Worm (Caenorhabditis elegans) whole organism, L1 larva: ENCODE measurements around the gene T03G11.10.

Experiments
- C34B4.2 ChIP-seq: sonication (generic microtip); optimal IDR thresholded peaks from 2 replicates; lab custom pipeline; 2017; ENCODE audit warnings: mild to moderate bottlenecking, missing genetic modification characterization, missing compliant biosample characterization
- alr-1 ChIP-seq: fragments of 200-800 bp; sonication (Bioruptor generic); optimal IDR thresholded peaks from 2 replicates; lab custom pipeline; 2018; ENCODE audit warnings: borderline replicate concordance, mild to moderate bottlenecking, missing genetic modification characterization, missing compliant biosample characterization
- blmp-1 ChIP-seq: fragments of 150-350 bp; optimal IDR thresholded peaks from 2 replicates; lab custom pipeline; 2014; ENCODE audit warnings: missing biosample characterization, missing genetic modification characterization
- ceh-63 ChIP-seq: fragments of 200-800 bp; sonication (Bioruptor generic); optimal IDR thresholded peaks from 2 replicates; lab custom pipeline; 2018; ENCODE audit warnings: mild to moderate bottlenecking, missing genetic modification characterization, missing compliant biosample characterization
- ceh-88 ChIP-seq: fragments of 200-800 bp; sonication (Bioruptor generic); IDR thresholded peaks from 2 replicates; pipeline ENCODE4 v1.3.6; 2022; ENCODE audit warnings: missing genetic modification characterization, missing compliant biosample characterization
- ceh-90 ChIP-seq: sonication (generic microtip); optimal IDR thresholded peaks from 2 replicates; lab custom pipeline; 2016; ENCODE audit warnings: missing genetic modification characterization, missing compliant biosample characterization
- dpl-1 ChIP-seq, 3 experiments: fragments of 150-350 bp in 2 of 3; sonication (generic microtip) in 1 of 3; optimal IDR thresholded peaks; 2 replicates each; lab custom pipeline; 2014 to 2017; ENCODE audit warnings: missing biosample characterization in 3 of 3, missing genetic modification characterization in 3 of 3, missing genetic modification reagents in 3 of 3
- efl-1 ChIP-seq, 4 experiments: fragments of 150-350 bp; optimal IDR thresholded peaks in 3 of 4; peaks in 1 of 4; 1 replicate in 1 of 4; 2 replicates in 3 of 4; lab custom pipeline; 2014; ENCODE audit warnings: missing biosample characterization in 2 of 4, missing genetic modification characterization in 2 of 4, missing genetic modification reagents in 2 of 4
- efl-3 ChIP-seq: fragments of 200-800 bp; sonication (Bioruptor generic); optimal IDR thresholded peaks from 2 replicates; lab custom pipeline; 2018; ENCODE audit warnings: mild to moderate bottlenecking, missing genetic modification characterization, missing compliant biosample characterization
- egl-27 ChIP-seq, 2 experiments: fragments of 150-350 bp in 1 of 2; sonication (generic microtip); optimal IDR thresholded peaks; 3 replicates each; lab custom pipeline; 2017 to 2018; ENCODE audit warnings: missing biosample characterization in 2 of 2, missing genetic modification characterization in 2 of 2, missing genetic modification reagents in 2 of 2
- elt-2 ChIP-seq: sonication (generic microtip); optimal IDR thresholded peaks from 2 replicates; lab custom pipeline; 2016; ENCODE audit warnings: missing genetic modification characterization, mild to moderate bottlenecking, inconsistent platforms, missing compliant biosample characterization, missing genetic modification reagents
- elt-3 ChIP-seq, 6 experiments: fragments of 150-350 bp in 1 of 6; sonication (generic microtip); optimal IDR thresholded peaks; 2 replicates each; lab custom pipeline; 2017 to 2018; ENCODE audit warnings: missing biosample characterization in 6 of 6, missing genetic modification characterization in 6 of 6, inconsistent platforms in 1 of 6
- ets-5 ChIP-seq: fragments of 200-800 bp; sonication (Bioruptor generic); IDR thresholded peaks from 2 replicates; pipeline ENCODE4 v1.3.6; 2022; ENCODE audit warnings: missing genetic modification characterization, missing compliant biosample characterization
- fkh-10 ChIP-seq: sonication (generic microtip); optimal IDR thresholded peaks from 2 replicates; lab custom pipeline; 2017; ENCODE audit warnings: missing biosample characterization, missing genetic modification reagents, missing genetic modification characterization
- fkh-8 ChIP-seq: sonication (generic microtip); optimal IDR thresholded peaks from 2 replicates; lab custom pipeline; 2016; ENCODE audit warnings: mild to moderate bottlenecking, missing genetic modification characterization, missing compliant biosample characterization
- grh-1 ChIP-seq: fragments of 200-800 bp; sonication (Bioruptor generic); IDR thresholded peaks from 2 replicates; pipeline ENCODE4 v1.3.6; 2022; ENCODE audit warnings: missing genetic modification reagents, missing genetic modification characterization, missing compliant biosample characterization
- hlh-17 ChIP-seq: fragments of 200-800 bp; sonication (Bioruptor generic); optimal IDR thresholded peaks from 2 replicates; lab custom pipeline; 2018; ENCODE audit warnings: missing genetic modification characterization, mild to moderate bottlenecking, missing compliant biosample characterization, moderate library complexity, borderline replicate concordance
- hlh-4 ChIP-seq: sonication (generic microtip); optimal IDR thresholded peaks from 2 replicates; lab custom pipeline; 2016; ENCODE audit warnings: mild to moderate bottlenecking, missing genetic modification characterization, missing compliant biosample characterization
- hpl-2 ChIP-seq: fragments of 150-350 bp; optimal IDR thresholded peaks from 2 replicates; lab custom pipeline; 2014; ENCODE audit warnings: missing biosample characterization, missing genetic modification reagents, missing genetic modification characterization
- isw-1 ChIP-seq: fragments of 200-800 bp; sonication (Bioruptor generic); IDR thresholded peaks from 2 replicates; pipeline ENCODE4 v1.3.6; 2022; ENCODE audit warnings: missing genetic modification characterization, missing compliant biosample characterization
- jun-1 ChIP-seq: fragments of 150-350 bp; optimal IDR thresholded peaks from 2 replicates; lab custom pipeline; 2014; ENCODE audit warnings: missing biosample characterization, missing genetic modification reagents, missing genetic modification characterization
- lin-35 ChIP-seq, 2 experiments: fragments of 150-350 bp; optimal IDR thresholded peaks; 2 replicates each; lab custom pipeline; 2014; ENCODE audit warnings: missing biosample characterization in 2 of 2, missing genetic modification characterization in 2 of 2, missing genetic modification reagents in 2 of 2
- lin-39 ChIP-seq: fragments of 150-350 bp; optimal IDR thresholded peaks from 2 replicates; lab custom pipeline; 2014; ENCODE audit warnings: missing biosample characterization, missing genetic modification reagents, missing genetic modification characterization
- lir-3 ChIP-seq: sonication (generic microtip); optimal IDR thresholded peaks from 2 replicates; lab custom pipeline; 2016; ENCODE audit warnings: mild to moderate bottlenecking, missing genetic modification characterization, moderate library complexity, missing compliant biosample characterization; ENCODE audit not compliant: poor library complexity
- mab-9 ChIP-seq: fragments of 200-800 bp; sonication (Bioruptor generic); IDR thresholded peaks from 2 replicates; pipeline ENCODE4 v1.3.6; 2022; ENCODE audit warnings: missing genetic modification reagents, missing genetic modification characterization, missing compliant biosample characterization
- nhr-11 ChIP-seq: fragments of 150-350 bp; optimal IDR thresholded peaks from 2 replicates; lab custom pipeline; 2014; ENCODE audit warnings: missing biosample characterization, missing genetic modification characterization
- nhr-12 ChIP-seq: sonication (generic microtip); optimal IDR thresholded peaks from 2 replicates; lab custom pipeline; 2017; ENCODE audit warnings: missing biosample characterization, missing genetic modification characterization
- nhr-19 ChIP-seq: fragments of 200-800 bp; sonication (Bioruptor generic); conservative IDR thresholded peaks from 2 replicates; pipeline ENCODE4 v1.3.6; 2022; ENCODE audit warnings: missing genetic modification characterization, missing compliant biosample characterization
- nhr-47 ChIP-seq: sonication (generic microtip); optimal IDR thresholded peaks from 2 replicates; lab custom pipeline; 2016; ENCODE audit warnings: mild to moderate bottlenecking, missing genetic modification characterization, moderate library complexity, missing compliant biosample characterization
- nhr-71 ChIP-seq: sonication (generic microtip); optimal IDR thresholded peaks from 2 replicates; lab custom pipeline; 2016; ENCODE audit warnings: mild to moderate bottlenecking, missing genetic modification characterization, moderate library complexity, missing compliant biosample characterization
- nhr-76 ChIP-seq: sonication (generic microtip); optimal IDR thresholded peaks from 2 replicates; lab custom pipeline; 2017; ENCODE audit warnings: missing biosample characterization, missing genetic modification characterization
- nhr-77 ChIP-seq: fragments of 150-350 bp; optimal IDR thresholded peaks from 2 replicates; lab custom pipeline; 2014; ENCODE audit warnings: missing biosample characterization, missing genetic modification characterization
- nhr-84 ChIP-seq: sonication (generic microtip); optimal IDR thresholded peaks from 2 replicates; lab custom pipeline; 2017; ENCODE audit warnings: missing biosample characterization, missing genetic modification characterization
- nhr-85 ChIP-seq: sonication (generic microtip); peaks from one replicate; lab custom pipeline; 2016; ENCODE audit warnings: missing genetic modification characterization, inconsistent platforms, missing compliant biosample characterization
- nhr-90 ChIP-seq: sonication (generic microtip); optimal IDR thresholded peaks from 2 replicates; lab custom pipeline; 2016; ENCODE audit warnings: mild to moderate bottlenecking, missing genetic modification characterization, missing compliant biosample characterization; ENCODE audit not compliant: poor library complexity
- pax-3 ChIP-seq: fragments of 200-800 bp; sonication (Bioruptor generic); optimal IDR thresholded peaks from 2 replicates; lab custom pipeline; 2018; ENCODE audit warnings: mild to moderate bottlenecking, missing genetic modification characterization, moderate library complexity, missing compliant biosample characterization
- pqm-1 ChIP-seq: sonication (generic microtip); optimal IDR thresholded peaks from 3 replicates; lab custom pipeline; 2017; ENCODE audit warnings: missing biosample characterization, missing genetic modification characterization
- skn-1 ChIP-seq: fragments of 150-350 bp; optimal IDR thresholded peaks from 2 replicates; lab custom pipeline; 2014; ENCODE audit warnings: missing biosample characterization, missing genetic modification characterization
- snpc-4 ChIP-seq: fragments of 150-350 bp; optimal IDR thresholded peaks from 2 replicates; lab custom pipeline; 2014; ENCODE audit warnings: missing biosample characterization, missing genetic modification characterization
- snu-23 ChIP-seq: sonication (generic microtip); optimal IDR thresholded peaks from 2 replicates; lab custom pipeline; 2016; ENCODE audit warnings: missing genetic modification characterization, missing compliant biosample characterization
- sup-37 ChIP-seq: fragments of 200-800 bp; sonication (Bioruptor generic); optimal IDR thresholded peaks from 2 replicates; lab custom pipeline; 2018; ENCODE audit warnings: mild to moderate bottlenecking, missing genetic modification characterization, missing compliant biosample characterization
- swsn-7 ChIP-seq: sonication (generic microtip); optimal IDR thresholded peaks from 2 replicates; lab custom pipeline; 2016; ENCODE audit warnings: missing genetic modification characterization, missing compliant biosample characterization
- tbx-2 ChIP-seq: sonication (generic microtip); optimal IDR thresholded peaks from 2 replicates; lab custom pipeline; 2016; ENCODE audit warnings: missing genetic modification characterization, missing compliant biosample characterization
- unc-130 ChIP-seq: fragments of 150-350 bp; optimal IDR thresholded peaks from 2 replicates; lab custom pipeline; 2017; ENCODE audit warnings: missing biosample characterization, missing genetic modification characterization, inconsistent platforms
- unc-86 ChIP-seq: sonication (generic microtip); optimal IDR thresholded peaks from 2 replicates; lab custom pipeline; 2016; ENCODE audit warnings: missing genetic modification characterization, missing compliant biosample characterization
- unc-98 ChIP-seq: fragments of 200-800 bp; sonication (Bioruptor generic); IDR thresholded peaks from 2 replicates; pipeline ENCODE4 v1.3.6; 2022; ENCODE audit warnings: missing genetic modification characterization, missing compliant biosample characterization
- vab-15 ChIP-seq: sonication (generic microtip); optimal IDR thresholded peaks from 2 replicates; lab custom pipeline; 2017; ENCODE audit warnings: missing genotype, mild to moderate bottlenecking, missing genetic modification characterization, missing compliant biosample characterization
- xbp-1 ChIP-seq: sonication (generic microtip); optimal IDR thresholded peaks from 2 replicates; lab custom pipeline; 2016; ENCODE audit warnings: missing genetic modification characterization, missing compliant biosample characterization
- zip-4 ChIP-seq: fragments of 200-800 bp; sonication (Bioruptor generic); optimal IDR thresholded peaks from 2 replicates; lab custom pipeline; 2018; ENCODE audit warnings: mild to moderate bottlenecking, missing genetic modification characterization, moderate library complexity, missing compliant biosample characterization
- ztf-11 ChIP-seq, 2 experiments: sonication (generic microtip); optimal IDR thresholded peaks; 2 replicates each; lab custom pipeline; 2016 to 2017; ENCODE audit warnings: missing genetic modification characterization in 2 of 2, missing biosample characterization in 1 of 2, missing compliant biosample characterization in 1 of 2

Gene T03G11.10

DNA sequence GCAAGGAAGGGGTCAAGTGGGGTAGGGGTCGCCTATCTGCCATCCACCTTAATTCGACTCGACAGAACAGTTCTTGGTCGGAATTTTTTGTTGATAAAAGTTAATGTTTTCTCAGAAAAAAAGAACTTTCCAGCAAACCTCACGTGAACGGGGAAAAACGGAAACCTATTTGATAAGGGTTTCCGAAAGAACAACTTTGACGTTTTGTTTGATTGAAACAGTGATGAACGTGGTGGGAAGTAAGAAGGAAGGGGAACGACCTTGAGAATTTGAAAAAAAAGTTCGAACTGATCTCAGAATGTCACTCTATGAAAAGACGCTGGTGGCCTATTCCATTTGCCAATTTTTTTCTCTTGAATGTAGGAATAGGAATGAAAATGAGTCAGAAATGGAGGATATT lies 48.6 kb downstream of the T03G11.10 start (continued):
- TF ChIP-seq nhr-76 (no peak), nhr-11 (no peak), nhr-71 (tag; lab: Kevin White, UChicago) (no peak), alr-1 (tag; lab: Kevin White, UChicago) (no peak), ceh-88 (no peak)

DNA sequence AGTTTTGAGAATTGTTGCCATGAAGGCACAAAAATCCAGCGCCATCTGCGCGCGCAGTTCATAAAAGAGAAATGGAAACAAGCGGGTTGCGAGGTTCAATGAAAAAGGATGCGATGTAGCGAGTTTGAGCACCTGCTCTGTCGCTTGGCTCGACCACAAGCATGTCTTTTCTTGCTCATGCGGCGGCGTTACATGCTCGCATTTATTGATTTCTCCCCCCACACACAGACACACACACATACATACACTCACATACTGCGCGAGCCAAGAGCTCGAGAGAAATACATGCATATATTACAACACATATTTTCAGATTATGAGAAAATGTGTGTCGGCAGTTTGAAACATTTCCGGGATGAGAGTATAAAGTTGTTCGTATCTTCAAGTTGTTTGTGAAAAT lies 49.2 kb downstream of the T03G11.10 start:
- no peak for TF ChIP-seq ceh-88
- peak; percentile 10 for TF ChIP-seq xbp-1
- no peak for TF ChIP-seq unc-130 (tag; lab: Kevin White, UChicago)
- TF ChIP-seq unc-86 (tag; lab: Kevin White, UChicago) = peak; percentile 64
- no peak for TF ChIP-seq ztf-11 (tag; optimal IDR thresholded peaks at IDR 0.05; lab: Kevin White, UChicago)
- TF ChIP-seq nhr-77 = no peak
- no peak for TF ChIP-seq pqm-1 (tag; lab: Kevin White, UChicago)
- TF ChIP-seq jun-1 (tag; lab: Kevin White, UChicago) = no peak
- TF ChIP-seq egl-27 (tag; optimal IDR thresholded peaks at IDR 0.05; lab: Kevin White, UChicago) = no peak
- no peak for TF ChIP-seq unc-98 (GFP tag; lab: Robert Waterston, UW)
- no peak for TF ChIP-seq dpl-1 (GFP tag; optimal IDR thresholded peaks at IDR 0.05; lab: Kevin White, UChicago)
- no peak for TF ChIP-seq hlh-17 (GFP tag; lab: Kevin White, UChicago)
- TF ChIP-seq fkh-8 (tag; lab: Kevin White, UChicago) = peak; percentile 76
- TF ChIP-seq snpc-4 (tag; lab: Kevin White, UChicago) = no peak
- TF ChIP-seq efl-1 (optimal IDR thresholded peaks at IDR 0.05; lab: Kevin White, UChicago) = no peak
- no peak for TF ChIP-seq efl-1 (GFP tag; optimal IDR thresholded peaks at IDR 0.05 in 1 of 2; lab: Kevin White, UChicago)
- no peak for TF ChIP-seq isw-1 (GFP tag; lab: Robert Waterston, UW)
- TF ChIP-seq nhr-85 (tag; lab: Kevin White, UChicago) = peak; percentile 55
- peak; percentile 42 for TF ChIP-seq swsn-7 (tag; lab: Kevin White, UChicago)
- no peak for TF ChIP-seq lir-3
- no peak for TF ChIP-seq nhr-12 (tag; lab: Kevin White, UChicago)
- no peak for TF ChIP-seq pax-3
- no peak for TF ChIP-seq mab-9
- no peak for TF ChIP-seq hlh-4
- TF ChIP-seq snu-23 (GFP tag; lab: Kevin White, UChicago) = peak; percentile 39
- no peak for TF ChIP-seq ets-5 (GFP tag; lab: Robert Waterston, UW)
- TF ChIP-seq efl-3 = no peak
- TF ChIP-seq fkh-10 (GFP tag; lab: Kevin White, UChicago) = peak; percentile 45
- TF ChIP-seq nhr-47 (tag; lab: Kevin White, UChicago) = peak; percentile 38
- no peak for TF ChIP-seq elt-3 (tag; optimal IDR thresholded peaks at IDR 0.05; lab: Kevin White, UChicago)
- no peak for TF ChIP-seq vab-15 (tag; lab: Kevin White, UChicago)
- TF ChIP-seq zip-4 = no peak
- TF ChIP-seq tbx-2 = peak; percentile 12
- no peak for TF ChIP-seq nhr-90 (tag; lab: Kevin White, UChicago)
- TF ChIP-seq blmp-1 (tag; lab: Kevin White, UChicago) = no peak
- no peak for TF ChIP-seq grh-1 (GFP tag; lab: Robert Waterston, UW)
- TF ChIP-seq lin-39 (tag; lab: Kevin White, UChicago) = no peak
- TF ChIP-seq nhr-76 = no peak
- TF ChIP-seq lin-35 (GFP tag; optimal IDR thresholded peaks at IDR 0.05; lab: Kevin White, UChicago) = peak in 1 of 2 experiments; percentile 9
- TF ChIP-seq C34B4.2 = no peak
- TF ChIP-seq nhr-71 (tag; lab: Kevin White, UChicago) = peak; percentile 33
- no peak for TF ChIP-seq hpl-2
- TF ChIP-seq sup-37 (GFP tag; lab: Kevin White, UChicago) = no peak
- no peak for TF ChIP-seq nhr-84 (tag; lab: Kevin White, UChicago)
- no peak for TF ChIP-seq ceh-63
- peak; percentile 3 for TF ChIP-seq skn-1 (tag; lab: Kevin White, UChicago)
- TF ChIP-seq nhr-19 = 0 out of 2 replicates have a peak, but pooled peaks have one; percentile 11
- TF ChIP-seq elt-2 = no peak
- TF ChIP-seq ceh-90 (tag; lab: Kevin White, UChicago) = no peak
